Worm (Caenorhabditis elegans): ENCODE measurements around the gene lpd-7.

lpd-7 gene

ce11 chrIII:7572781-7573400, at the start of gene lpd-7, which contains the start of gene rpl-9:
Gene lpd-7 (plus strand): TSS chrIII:7573350.
Gene rpl-9 (minus strand): TSS chrIII:7572831.
- TF ChIP-seq elt-1 (tag; optimal IDR thresholded peaks at IDR 0.05; ENCODE audit: borderline replicate concordance, insufficient read depth) (no peak), unc-39 (tag; optimal IDR thresholded peaks at IDR 0.05) (no peak), nhr-28 (tag; optimal IDR thresholded peaks at IDR 0.05) (no peak), unc-120 (tag; optimal IDR thresholded peaks at IDR 0.05; ENCODE audit: poor library complexity, severe bottlenecking) (peak; percentile 61), flh-1 (GFP tag; optimal IDR thresholded peaks at IDR 0.05) (no peak), ztf-11 (tag; optimal IDR thresholded peaks at IDR 0.05) (no peak), ceh-39 (tag; optimal IDR thresholded peaks at IDR 0.05) (peak; percentile 33), blmp-1 (tag; optimal IDR thresholded peaks at IDR 0.05) (no peak), ceh-83 (GFP tag; optimal IDR thresholded peaks at IDR 0.05) (no peak), bed-3 (GFP tag; optimal IDR thresholded peaks at IDR 0.05) (no peak), elt-3 (tag; optimal IDR thresholded peaks at IDR 0.05) (peak; percentile 18), snpc-4 (tag; optimal IDR thresholded peaks at IDR 0.05) (no peak), mab-5 (tag; optimal IDR thresholded peaks at IDR 0.05) (peak; percentile 21), nhr-2 (tag; optimal IDR thresholded peaks at IDR 0.05) (no peak), unc-62 (GFP tag; optimal IDR thresholded peaks at IDR 0.05) (peak; percentile 63), ces-1 (GFP tag; optimal IDR thresholded peaks at IDR 0.05) (peak; percentile 49), drap-1 (GFP tag; optimal IDR thresholded peaks at IDR 0.05) (no peak), hlh-1 (tag; optimal IDR thresholded peaks at IDR 0.05) (peak; percentile 75), nhr-12 (tag; optimal IDR thresholded peaks at IDR 0.05) (no peak), ceh-43 (GFP tag; optimal IDR thresholded peaks at IDR 0.05) (no peak), mls-2 (tag; optimal IDR thresholded peaks at IDR 0.05) (no peak), mep-1 (tag; optimal IDR thresholded peaks at IDR 0.05) (peak; percentile 95), sem-2 (GFP tag; optimal IDR thresholded peaks at IDR 0.05) (no peak), lsy-2 (tag; optimal IDR thresholded peaks at IDR 0.05) (peak; percentile 84), cnd-1 (tag; optimal IDR thresholded peaks at IDR 0.05) (no peak), lin-13 (tag; optimal IDR thresholded peaks at IDR 0.05) (peak; percentile 72), lin-32 (GFP tag; optimal IDR thresholded peaks at IDR 0.05) (peak; percentile 2), tbx-8 (GFP tag; optimal IDR thresholded peaks at IDR 0.05) (no peak), M03D4.4 (tag; optimal IDR thresholded peaks at IDR 0.05) (no peak), sptf-1 (tag; optimal IDR thresholded peaks at IDR 0.05) (peak; percentile 32), nhr-76 (tag; optimal IDR thresholded peaks at IDR 0.05) (no peak), ham-2 (GFP tag; optimal IDR thresholded peaks at IDR 0.05) (peak; percentile 28), nhr-237 (tag; optimal IDR thresholded peaks at IDR 0.05) (peak; percentile 72), zip-8 (tag; optimal IDR thresholded peaks at IDR 0.05) (no peak), pha-4 (tag; optimal IDR thresholded peaks at IDR 0.05) (peak; percentile 75)

- TF ChIP-seq unc-62 (GFP tag; optimal IDR thresholded peaks at IDR 0.05) (peak; percentile 64), elt-3 (tag; optimal IDR thresholded peaks at IDR 0.05) (no peak), sem-2 (GFP tag; optimal IDR thresholded peaks at IDR 0.05) (no peak), unc-39 (tag; optimal IDR thresholded peaks at IDR 0.05) (no peak), ces-1 (GFP tag; optimal IDR thresholded peaks at IDR 0.05) (no peak), zip-8 (tag; optimal IDR thresholded peaks at IDR 0.05) (no peak), mab-5 (tag; optimal IDR thresholded peaks at IDR 0.05) (no peak), elt-1 (tag; optimal IDR thresholded peaks at IDR 0.05; ENCODE audit: borderline replicate concordance, insufficient read depth) (peak; percentile 27), ztf-11 (tag; optimal IDR thresholded peaks at IDR 0.05) (no peak), lin-13 (tag; optimal IDR thresholded peaks at IDR 0.05) (no peak), ceh-39 (tag; optimal IDR thresholded peaks at IDR 0.05) (no peak), lsy-2 (tag; optimal IDR thresholded peaks at IDR 0.05) (peak; percentile 15), nhr-237 (tag; optimal IDR thresholded peaks at IDR 0.05) (no peak), mls-2 (tag; optimal IDR thresholded peaks at IDR 0.05) (no peak), unc-120 (tag; optimal IDR thresholded peaks at IDR 0.05; ENCODE audit: poor library complexity, severe bottlenecking) (no peak), hlh-1 (tag; optimal IDR thresholded peaks at IDR 0.05) (peak; percentile 1)
These were observed 48.3 kb upstream of the lpd-7 start for ce11 chrIII:7524830-7525344.

ce11 chrIII:7526974-7527466, 46.1 kb upstream of the lpd-7 start:
- TF ChIP-seq ces-1 (GFP tag; optimal IDR thresholded peaks at IDR 0.05) (no peak), sptf-1 (tag; optimal IDR thresholded peaks at IDR 0.05) (no peak), bed-3 (GFP tag; optimal IDR thresholded peaks at IDR 0.05) (no peak), nhr-28 (tag; optimal IDR thresholded peaks at IDR 0.05) (no peak), unc-120 (tag; optimal IDR thresholded peaks at IDR 0.05; ENCODE audit: poor library complexity, severe bottlenecking) (no peak), M03D4.4 (tag; optimal IDR thresholded peaks at IDR 0.05) (no peak), nhr-237 (tag; optimal IDR thresholded peaks at IDR 0.05) (no peak), elt-1 (tag; optimal IDR thresholded peaks at IDR 0.05; ENCODE audit: borderline replicate concordance, insufficient read depth) (no peak), pha-4 (tag; optimal IDR thresholded peaks at IDR 0.05) (no peak), lsy-2 (tag; optimal IDR thresholded peaks at IDR 0.05) (peak; percentile 30), mls-2 (tag; optimal IDR thresholded peaks at IDR 0.05) (no peak), flh-1 (GFP tag; optimal IDR thresholded peaks at IDR 0.05) (no peak), nhr-12 (tag; optimal IDR thresholded peaks at IDR 0.05) (no peak), unc-62 (GFP tag; optimal IDR thresholded peaks at IDR 0.05) (peak; percentile 81), ceh-43 (GFP tag; optimal IDR thresholded peaks at IDR 0.05) (no peak), snpc-4 (tag; optimal IDR thresholded peaks at IDR 0.05) (no peak)
